Worm (Caenorhabditis elegans) whole organism, mixed stage, embryonic: ENCODE data around the gene Y11D7A.9.

ENCODE experiments used
- elt-1 ChIP-seq: sonication (generic microtip); optimal IDR thresholded peaks from 2 replicates; lab custom pipeline; 2017; ENCODE audit warnings: missing genetic modification characterization, mild to moderate bottlenecking, missing compliant biosample characterization, antibody characterized with exemption, moderate library complexity, borderline replicate concordance; ENCODE audit not compliant: insufficient read depth
- lin-13 ChIP-seq: fragments of 150-350 bp; optimal IDR thresholded peaks from 2 replicates; lab custom pipeline; 2014; ENCODE audit warnings: missing biosample characterization, missing genetic modification characterization

DNA sequence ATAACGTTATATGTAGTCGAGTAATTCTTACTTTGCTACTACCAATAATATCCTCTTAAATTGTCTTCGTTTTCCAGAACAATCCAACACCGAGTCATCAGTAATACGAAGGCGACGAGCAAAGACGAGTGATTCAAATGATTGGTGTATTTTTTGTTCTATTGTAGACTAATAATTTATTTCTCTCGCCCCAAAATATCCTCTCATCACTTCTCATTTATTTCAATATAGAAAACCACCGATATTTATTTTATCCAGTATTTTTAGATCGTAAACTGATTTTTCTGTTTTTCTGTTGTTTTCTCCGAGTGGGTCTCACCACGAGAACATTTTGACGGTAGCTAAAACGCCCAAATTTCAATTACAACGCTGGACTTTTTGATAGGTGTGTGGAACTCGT lies 28.3 kb downstream of the Y11D7A.9 start:
- TF ChIP-seq lin-13 (tag; lab: Kevin White, UChicago) (no peak), elt-1 (tag; lab: Kevin White, UChicago) (no peak)
